Worm (Caenorhabditis elegans): ENCODE data around the gene txt-14.

ce11 chrV:18556488-18556887 is 26.0 kb upstream of the txt-14 start, which contains the start of the genes ttr-24 and ttr-25:
- TF ChIP-seq ztf-11 (tag; optimal IDR thresholded peaks at IDR 0.05) (no peak), elt-1 (tag; optimal IDR thresholded peaks at IDR 0.05; ENCODE audit: borderline replicate concordance, insufficient read depth) (no peak), snpc-4 (tag; optimal IDR thresholded peaks at IDR 0.05) (no peak), elt-3 (tag; optimal IDR thresholded peaks at IDR 0.05) (no peak), unc-62 (GFP tag; optimal IDR thresholded peaks at IDR 0.05) (no peak), lsy-2 (tag; optimal IDR thresholded peaks at IDR 0.05) (no peak), lin-32 (GFP tag; optimal IDR thresholded peaks at IDR 0.05) (no peak)
